Fruit fly (Drosophila melanogaster): Measurements from ENCODE around the gene bi.

DNA sequence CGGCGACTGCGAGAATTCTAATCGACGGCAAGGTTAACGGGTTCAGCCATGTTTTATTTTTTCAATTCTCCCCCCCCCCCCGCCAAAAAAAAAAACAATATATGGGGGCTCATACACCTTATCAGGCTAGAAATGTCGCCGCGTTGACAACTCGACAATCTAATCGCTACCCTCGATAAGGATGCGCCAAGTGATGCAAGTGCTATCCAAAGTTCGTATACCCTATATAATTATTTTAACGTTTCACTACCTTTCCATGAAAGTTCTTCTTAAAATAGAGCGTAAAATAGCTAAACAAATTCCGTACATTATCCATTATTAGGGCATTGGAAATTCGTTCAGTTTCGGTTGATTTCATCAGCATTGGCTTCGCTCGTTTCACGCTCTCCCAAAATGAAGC lies 33.4 kb downstream of the bi start:
- no peak for TF ChIP-seq h (optimal IDR thresholded peaks at IDR 0.05)
- TF ChIP-seq psq (optimal IDR thresholded peaks at IDR 0.05), result no peak
- TF ChIP-seq Sin3A (optimal IDR thresholded peaks at IDR 0.05), result no peak
- TF ChIP-seq Myc (optimal IDR thresholded peaks at IDR 0.05), result no peak

Data from Kc167 (cell line).